Fruit fly (Drosophila melanogaster): ENCODE measurements around the gene CG13287.

The CG13287 gene

dm6 chr3L:5845466-5845865, 36.6 kb upstream of the CG13287 start, which contains the start of gene vn (continued):
- TF ChIP-seq CG6813 (GFP tag; optimal IDR thresholded peaks at IDR 0.05), result no peak
- peak; percentile 79 for TF ChIP-seq sd (tag; optimal IDR thresholded peaks at IDR 0.05)
- peak; percentile 56; the same call in 1 of the 2 replicates for TF ChIP-seq CG42726 (GFP tag; IDR thresholded peaks at IDR 0.05; ENCODE audit: partially characterized antibody)
- TF ChIP-seq Opbp (GFP tag; IDR thresholded peaks at IDR 0.05; ENCODE audit: partially characterized antibody), result peak; percentile 76; the same call in 2 of the 3 replicates
- no peak for TF ChIP-seq jing (GFP tag; optimal IDR thresholded peaks at IDR 0.05)
- TF ChIP-seq grau (tag; optimal IDR thresholded peaks at IDR 0.05), result peak; percentile 20
- TF ChIP-seq amos (GFP tag; IDR thresholded peaks at IDR 0.05; ENCODE audit: partially characterized antibody), result peak; percentile 50; the same call in 1 of the 2 replicates
- no peak for TF ChIP-seq Hmx (GFP tag; optimal IDR thresholded peaks at IDR 0.05)
- no peak for TF ChIP-seq Atf3 (GFP tag; optimal IDR thresholded peaks at IDR 0.05)
- TF ChIP-seq gt (GFP tag; IDR thresholded peaks at IDR 0.05), result no peak
- no peak for TF ChIP-seq Elba2 (GFP tag; optimal IDR thresholded peaks at IDR 0.05)
- no peak for TF ChIP-seq tgo (GFP tag; IDR thresholded peaks at IDR 0.05)
- TF ChIP-seq jumu (GFP tag; optimal IDR thresholded peaks at IDR 0.05), result no peak
- TF ChIP-seq pros (GFP tag; optimal IDR thresholded peaks at IDR 0.05), result peak; percentile 34
- TF ChIP-seq fd96Cb (tag; optimal IDR thresholded peaks at IDR 0.05), result no peak
- peak; percentile 65 for TF ChIP-seq CG11504 (tag; optimal IDR thresholded peaks at IDR 0.05)
- no peak for TF ChIP-seq jigr1 (GFP tag; IDR thresholded peaks at IDR 0.05)
- TF ChIP-seq sens (GFP tag), result peak; percentile 49
- no peak for TF ChIP-seq ap (GFP tag; IDR thresholded peaks at IDR 0.05)
- TF ChIP-seq dan (GFP tag; IDR thresholded peaks at IDR 0.05), result no peak
- TF ChIP-seq CG15011 (GFP tag; optimal IDR thresholded peaks at IDR 0.05), result no peak
- no peak for TF ChIP-seq gsb (GFP tag; IDR thresholded peaks at IDR 0.05)
- TF ChIP-seq Oaz (GFP tag; IDR thresholded peaks at IDR 0.05), result no peak
- TF ChIP-seq BEAF-32 (GFP tag; optimal IDR thresholded peaks at IDR 0.05), result no peak
- peak; percentile 88; the same call in 3 of the 4 replicates for TF ChIP-seq chinmo (GFP tag; IDR thresholded peaks at IDR 0.05; ENCODE audit: partially characterized antibody)
- TF ChIP-seq Sin3A (optimal IDR thresholded peaks at IDR 0.05), result no peak
- TF ChIP-seq CkIIα-i1 (GFP tag; IDR thresholded peaks at IDR 0.05), result no peak
- no peak for TF ChIP-seq CG2129 (GFP tag; IDR thresholded peaks at IDR 0.05; ENCODE audit: partially characterized antibody)
- TF ChIP-seq lab (GFP tag; optimal IDR thresholded peaks at IDR 0.05), result peak; percentile 16
- TF ChIP-seq Camta (GFP tag; optimal IDR thresholded peaks at IDR 0.05), result no peak
- TF ChIP-seq MESR4 (GFP tag; optimal IDR thresholded peaks at IDR 0.05), result no peak
- TF ChIP-seq croc (GFP tag; conservative IDR thresholded peaks at IDR 0.05), result no peak
- no peak for TF ChIP-seq NC2α (GFP tag; optimal IDR thresholded peaks at IDR 0.05)
- no peak for TF ChIP-seq CG18764 (GFP tag; optimal IDR thresholded peaks at IDR 0.05)
- TF ChIP-seq CG12391 (tag; optimal IDR thresholded peaks at IDR 0.05), result no peak
- no peak for TF ChIP-seq zfh2 (GFP tag; optimal IDR thresholded peaks at IDR 0.05)
- TF ChIP-seq NfI (GFP tag; optimal IDR thresholded peaks at IDR 0.05), result peak; percentile 18
- TF ChIP-seq CG9817 (tag; optimal IDR thresholded peaks at IDR 0.05), result no peak
- TF ChIP-seq lilli (GFP tag; optimal IDR thresholded peaks at IDR 0.05), result no peak
- no peak for TF ChIP-seq chn (GFP tag; optimal IDR thresholded peaks at IDR 0.05)
- TF ChIP-seq ash1 (GFP tag; optimal IDR thresholded peaks at IDR 0.05), result no peak
- peak; percentile 6 for TF ChIP-seq zf30C (GFP tag; optimal IDR thresholded peaks at IDR 0.05)
- TF ChIP-seq knrl (GFP tag; IDR thresholded peaks at IDR 0.05; ENCODE audit: partially characterized antibody), result peak; percentile 17; the same call in 1 of the 3 replicates
- TF ChIP-seq az2 (GFP tag; optimal IDR thresholded peaks at IDR 0.05), result no peak
- peak; percentile 2 for TF ChIP-seq CG17385 (GFP tag; optimal IDR thresholded peaks at IDR 0.05)
- TF ChIP-seq Bteb2 (GFP tag; optimal IDR thresholded peaks at IDR 0.05), result no peak
- TF ChIP-seq Sox102F (GFP tag; optimal IDR thresholded peaks at IDR 0.05), result no peak
- TF ChIP-seq CG10959 (GFP tag; IDR thresholded peaks at IDR 0.05), result no peak
- TF ChIP-seq ato (GFP tag; IDR thresholded peaks at IDR 0.05; ENCODE audit: partially characterized antibody), result peak; percentile 40; the same call in 1 of the 2 replicates
- peak; percentile 10 for TF ChIP-seq her (GFP tag; optimal IDR thresholded peaks at IDR 0.05)
- no peak for TF ChIP-seq ems (GFP tag; optimal IDR thresholded peaks at IDR 0.05)

All from whole organism, embryonic.